Fruit fly (Drosophila melanogaster) whole organism, embryonic: Measurements from ENCODE around the gene bun.

Experiments used
- Bgb ChIP-seq: fragments of 200-800 bp; sonication (Bioruptor generic); IDR thresholded peaks from 2 replicates; pipeline ENCODE4 v1.3.6; 2022; ENCODE audit warnings: missing biosample characterization, missing genetic modification characterization; ENCODE audit not compliant: partially characterized antibody
- Blimp-1 ChIP-seq: fragments of 200-800 bp; sonication (Bioruptor generic); optimal IDR thresholded peaks from 3 replicates; lab custom pipeline; 2018; ENCODE audit warnings: missing biosample characterization, missing genetic modification characterization, mild to moderate bottlenecking, moderate library complexity, missing genetic modification reagents
- CG12155 ChIP-seq: fragments of 200-800 bp; sonication (Bioruptor generic); optimal IDR thresholded peaks from 3 replicates; lab custom pipeline; 2016; ENCODE audit warnings: missing biosample characterization, missing genetic modification characterization
- CG15011 ChIP-seq: fragments of 200-800 bp; sonication (Bioruptor generic); optimal IDR thresholded peaks from 3 replicates; lab custom pipeline; 2018; ENCODE audit warnings: missing biosample characterization, mild to moderate bottlenecking, missing genetic modification characterization
- CG1529 ChIP-seq: fragments of 200-800 bp; sonication (Bioruptor generic); optimal IDR thresholded peaks from 3 replicates; lab custom pipeline; 2018; ENCODE audit warnings: missing biosample characterization, missing genetic modification characterization
- CG15514 ChIP-seq: fragments of 200-800 bp; sonication (Bioruptor generic); optimal IDR thresholded peaks from 3 replicates; lab custom pipeline; 2017; ENCODE audit warnings: missing biosample characterization, missing genetic modification characterization, mild to moderate bottlenecking, moderate library complexity, missing genetic modification reagents
- CG1792 ChIP-seq: fragments of 200-800 bp; sonication (Bioruptor generic); optimal IDR thresholded peaks from 2 replicates; lab custom pipeline; 2016; ENCODE audit warnings: missing biosample characterization, missing genetic modification characterization
- CG2116 ChIP-seq: fragments of 200-800 bp; sonication (Bioruptor generic); optimal IDR thresholded peaks from 3 replicates; lab custom pipeline; 2018; ENCODE audit warnings: missing biosample characterization, mild to moderate bottlenecking, missing genetic modification characterization
- CG2875 ChIP-seq: fragments of 200-800 bp; sonication (Bioruptor generic); optimal IDR thresholded peaks from 2 replicates; lab custom pipeline; 2017; ENCODE audit warnings: missing biosample characterization, mild to moderate bottlenecking, missing genetic modification characterization, missing genetic modification reagents
- CG30020 ChIP-seq: fragments of 200-800 bp; optimal IDR thresholded peaks from 2 replicates; lab custom pipeline; 2019; ENCODE audit warnings: missing biosample characterization, mild to moderate bottlenecking, missing genetic modification characterization, moderate library complexity
- CG32532 ChIP-seq: fragments of 200-800 bp; sonication (Bioruptor generic); IDR thresholded peaks from 2 replicates; pipeline ENCODE4 v1.3.6; 2022; ENCODE audit warnings: missing biosample characterization, missing genetic modification characterization
- CG32767 ChIP-seq: fragments of 200-800 bp; sonication (Bioruptor generic); IDR thresholded peaks from 2 replicates; pipeline ENCODE4 v1.3.6; 2022; ENCODE audit warnings: missing biosample characterization, missing genetic modification characterization
- CG4282 ChIP-seq: fragments of 200-800 bp; sonication (Bioruptor generic); optimal IDR thresholded peaks from 2 replicates; lab custom pipeline; 2016; ENCODE audit warnings: missing biosample characterization, missing genetic modification characterization
- CG4854 ChIP-seq: fragments of 200-800 bp; sonication (Bioruptor generic); optimal IDR thresholded peaks from 2 replicates; lab custom pipeline; 2016; ENCODE audit warnings: missing biosample characterization, missing genetic modification characterization, inconsistent platforms
- CG8388 ChIP-seq: fragments of 200-800 bp; sonication (Bioruptor generic); optimal IDR thresholded peaks from 2 replicates; lab custom pipeline; 2019; ENCODE audit warnings: missing biosample characterization, mild to moderate bottlenecking, missing genetic modification characterization, moderate library complexity
- CG8478 ChIP-seq: fragments of >200 bp; optimal IDR thresholded peaks from 2 replicates; lab custom pipeline; 2018
- Chrac-16 ChIP-seq: fragments of 200-800 bp; sonication (Bioruptor generic); optimal IDR thresholded peaks from 3 replicates; lab custom pipeline; 2016; ENCODE audit warnings: missing biosample characterization, missing genetic modification characterization
- CoRest ChIP-seq: fragments of 200-800 bp; sonication (Bioruptor generic); optimal IDR thresholded peaks from 3 replicates; lab custom pipeline; 2018; ENCODE audit warnings: missing biosample characterization, mild to moderate bottlenecking, missing genetic modification characterization, moderate library complexity
- Dip2 ChIP-seq: fragments of 200-800 bp; sonication (Bioruptor generic); IDR thresholded peaks from 2 replicates; pipeline ENCODE4 v1.3.6; 2022; ENCODE audit warnings: missing biosample characterization, missing genetic modification characterization
- Dip3 ChIP-seq: fragments of 200-800 bp; sonication (Bioruptor generic); optimal IDR thresholded peaks from 3 replicates; lab custom pipeline; 2016; ENCODE audit warnings: missing biosample characterization, missing genetic modification characterization
- Dll ChIP-seq: fragments of 200-800 bp; sonication (Bioruptor generic); IDR thresholded peaks from 4 replicates; pipeline ENCODE4 v1.3.6; 2022; ENCODE audit warnings: missing biosample characterization, missing genetic modification characterization; ENCODE audit not compliant: partially characterized antibody
- Dp ChIP-seq: fragments of 200-800 bp; sonication (Bioruptor generic); optimal IDR thresholded peaks from 2 replicates; lab custom pipeline; 2018; ENCODE audit warnings: missing biosample characterization, mild to moderate bottlenecking, missing genetic modification characterization, moderate library complexity
- HmgD ChIP-seq: fragments of 200-800 bp; sonication (Bioruptor generic); optimal IDR thresholded peaks from 3 replicates; lab custom pipeline; 2016; ENCODE audit warnings: missing biosample characterization, missing genetic modification characterization
- Lpt ChIP-seq: fragments of >200 bp; optimal IDR thresholded peaks from 2 replicates; lab custom pipeline; 2018; ENCODE audit warnings: missing biosample characterization, missing genetic modification characterization
- NC2β ChIP-seq: fragments of 200-800 bp; sonication (Bioruptor generic); optimal IDR thresholded peaks from 2 replicates; lab custom pipeline; 2016; ENCODE audit warnings: missing biosample characterization, missing genetic modification characterization
- Nf-YA ChIP-seq: fragments of 200-800 bp; sonication (Bioruptor generic); IDR thresholded peaks from 2 replicates; pipeline ENCODE4 v1.3.6; 2022; ENCODE audit warnings: missing biosample characterization, missing genetic modification characterization
- Scr ChIP-seq: fragments of 200-800 bp; sonication (Bioruptor generic); IDR thresholded peaks from 2 replicates; pipeline ENCODE4 v1.3.6; 2022; ENCODE audit warnings: missing biosample characterization, missing genetic modification characterization; ENCODE audit not compliant: partially characterized antibody
- Sry-β ChIP-seq: fragments of 200-800 bp; sonication (Bioruptor generic); optimal IDR thresholded peaks from 2 replicates; lab custom pipeline; 2018; ENCODE audit warnings: missing biosample characterization, mild to moderate bottlenecking, missing genetic modification characterization, moderate library complexity
- Tbp ChIP-seq: fragments of >200 bp; optimal IDR thresholded peaks from 2 replicates; lab custom pipeline; 2018; ENCODE audit warnings: missing biosample characterization, missing genetic modification characterization
- ash1 ChIP-seq: fragments of 200-800 bp; sonication (Bioruptor generic); optimal IDR thresholded peaks from 2 replicates; lab custom pipeline; 2018; ENCODE audit warnings: missing biosample characterization, mild to moderate bottlenecking, missing genetic modification characterization
- dpn ChIP-seq, 2 experiments: fragments of 200-800 bp; sonication (Bioruptor generic); optimal IDR thresholded peaks; 3 replicates each; lab custom pipeline; 2016; ENCODE audit warnings: missing biosample characterization in 2 of 2, missing genetic modification characterization in 2 of 2
- fd64A ChIP-seq: fragments of 200-800 bp; sonication (Bioruptor generic); optimal IDR thresholded peaks from 3 replicates; lab custom pipeline; 2018; ENCODE audit warnings: missing biosample characterization, mild to moderate bottlenecking, missing genetic modification characterization
- hth ChIP-seq: fragments of >200 bp; optimal IDR thresholded peaks from 2 replicates; lab custom pipeline; 2017; ENCODE audit warnings: inconsistent platforms
- jigr1 ChIP-seq: fragments of 200-800 bp; sonication (Bioruptor generic); IDR thresholded peaks from 3 replicates; pipeline ENCODE4 v1.3.6; 2022; ENCODE audit warnings: missing biosample characterization, missing genetic modification characterization
- jumu ChIP-seq: fragments of 200-800 bp; sonication (Bioruptor generic); optimal IDR thresholded peaks from 3 replicates; lab custom pipeline; 2016; ENCODE audit warnings: missing biosample characterization, missing genetic modification characterization
- lbe ChIP-seq: fragments of 200-800 bp; sonication (Bioruptor generic); optimal IDR thresholded peaks from 2 replicates; lab custom pipeline; 2016; ENCODE audit warnings: missing biosample characterization, mild to moderate bottlenecking, missing genetic modification characterization
- lov ChIP-seq, 2 experiments: fragments of 200-800 bp in 1 of 2; fragments of >200 bp in 1 of 2; sonication (Bioruptor generic) in 1 of 2; IDR thresholded peaks in 1 of 2; optimal IDR thresholded peaks in 1 of 2; 2 replicates in 1 of 2; 3 replicates in 1 of 2; pipeline versions ENCODE4 v1.3.6 to Lab custom; 2017 to 2022; ENCODE audit warnings: missing biosample characterization in 1 of 2, missing genetic modification characterization in 1 of 2
- luna ChIP-seq: fragments of 200-800 bp; sonication (Bioruptor generic); optimal IDR thresholded peaks from 2 replicates; lab custom pipeline; 2016; ENCODE audit warnings: missing biosample characterization, missing genetic modification characterization
- mam ChIP-seq: fragments of 200-800 bp; sonication (Bioruptor generic); optimal IDR thresholded peaks from 3 replicates; lab custom pipeline; 2016; ENCODE audit warnings: missing biosample characterization, missing genetic modification characterization
- row ChIP-seq: fragments of 200-800 bp; sonication (Bioruptor generic); IDR thresholded peaks from 3 replicates; pipeline ENCODE4 v1.3.6; 2022; ENCODE audit warnings: missing biosample characterization, missing genetic modification characterization
- schlank ChIP-seq: fragments of 200-800 bp; sonication (Bioruptor generic); optimal IDR thresholded peaks from 2 replicates; lab custom pipeline; 2018; ENCODE audit warnings: missing biosample characterization, mild to moderate bottlenecking, missing genetic modification characterization
- seq ChIP-seq: fragments of 200-800 bp; sonication (Bioruptor generic); IDR thresholded peaks from 2 replicates; pipeline ENCODE4 v1.3.6; 2022; ENCODE audit warnings: missing biosample characterization, missing genetic modification characterization
- sisA ChIP-seq: fragments of 200-800 bp; sonication (Bioruptor generic); IDR thresholded peaks from 2 replicates; pipeline ENCODE4 v1.3.6; 2022; ENCODE audit warnings: missing biosample characterization, missing genetic modification characterization
- sqz ChIP-seq: fragments of 200-800 bp; sonication (Bioruptor generic); optimal IDR thresholded peaks from 3 replicates; lab custom pipeline; 2018; ENCODE audit warnings: missing biosample characterization, mild to moderate bottlenecking, missing genetic modification characterization
- stc ChIP-seq: fragments of 200-800 bp; sonication (Bioruptor generic); IDR thresholded peaks from 2 replicates; pipeline ENCODE4 v1.3.6; 2022; ENCODE audit warnings: missing biosample characterization, missing genetic modification characterization
- tgo ChIP-seq: fragments of 200-800 bp; sonication (Bioruptor generic); IDR thresholded peaks from 3 replicates; pipeline ENCODE4 v1.3.6; 2022; ENCODE audit warnings: missing biosample characterization, missing genetic modification characterization
- tll ChIP-seq, 2 experiments: fragments of 200-800 bp in 1 of 2; fragments of >200 bp in 1 of 2; sonication (Bioruptor generic) in 1 of 2; optimal IDR thresholded peaks; 2 replicates each; lab custom pipeline; 2017 to 2019; ENCODE audit warnings: missing biosample characterization in 2 of 2, missing genetic modification characterization in 2 of 2, mild to moderate bottlenecking in 1 of 2, moderate library complexity in 1 of 2
- tup ChIP-seq: fragments of 200-800 bp; sonication (Bioruptor generic); optimal IDR thresholded peaks from 2 replicates; lab custom pipeline; 2016; ENCODE audit warnings: missing biosample characterization, mild to moderate bottlenecking, missing genetic modification characterization, moderate library complexity
- tx ChIP-seq: fragments of 200-800 bp; sonication (Bioruptor generic); optimal IDR thresholded peaks from 2 replicates; lab custom pipeline; 2016; ENCODE audit warnings: missing biosample characterization, missing genetic modification characterization
- wek ChIP-seq: fragments of 200-800 bp; sonication (Bioruptor generic); optimal IDR thresholded peaks from 3 replicates; lab custom pipeline; 2018; ENCODE audit warnings: missing biosample characterization, mild to moderate bottlenecking, missing genetic modification characterization, moderate library complexity
- zfh2 ChIP-seq: fragments of 200-800 bp; sonication (Bioruptor generic); optimal IDR thresholded peaks from 2 replicates; lab custom pipeline; 2016; ENCODE audit warnings: missing biosample characterization, missing genetic modification characterization

The bun gene

dm6 chr2L:12424555-12424954 lies 121.9 kb downstream of the bun start, which contains the start of gene Fam92 (continued):
- TF ChIP-seq tup (no peak), Nf-YA (GFP tag; lab: Robert Waterston, UW) (no peak), CG2875 (GFP tag; lab: Kevin White, UChicago) (peak; percentile 31), lov (optimal IDR thresholded peaks at IDR 0.05; lab: Kevin White, UChicago) (no peak), lov (GFP tag; IDR thresholded peaks at IDR 0.05; lab: Robert Waterston, UW) (no peak), Lpt (GFP tag; lab: Kevin White, UChicago) (no peak), Tbp (GFP tag; lab: Kevin White, UChicago) (no peak), Dip3 (GFP tag; lab: Kevin White, UChicago) (peak; percentile 30), ash1 (GFP tag; lab: Kevin White, UChicago) (no peak), schlank (no peak), Dll (GFP tag; lab: Robert Waterston, UW) (no peak), CG12155 (GFP tag; lab: Kevin White, UChicago) (no peak), CG8388 (GFP tag; lab: Kevin White, UChicago) (no peak), CG15011 (no peak), row (no peak; the same call in 2 of the 3 replicates), Sry-β (GFP tag; lab: Kevin White, UChicago) (no peak), CoRest (tag; lab: Kevin White, UChicago) (peak; percentile 70), sqz (GFP tag; lab: Kevin White, UChicago) (no peak), fd64A (GFP tag; lab: Kevin White, UChicago) (no peak), sisA (peak; percentile 45; the same call in 1 of the 2 replicates), mam (peak; percentile 46), dpn (GFP tag; optimal IDR thresholded peaks at IDR 0.05; lab: Kevin White, UChicago) (peak; percentile 56 to 59), Blimp-1 (GFP tag; lab: Kevin White, UChicago) (peak; percentile 39), tgo (peak; percentile 39; the same call in 2 of the 3 replicates), tx (no peak), tll (GFP tag; optimal IDR thresholded peaks at IDR 0.05; lab: Kevin White, UChicago) (no peak), CG2116 (peak; percentile 30), Dip2 (no peak), Bgb (GFP tag; lab: Robert Waterston, UW) (peak; percentile 42; the same call in 1 of the 2 replicates), NC2β (GFP tag; lab: Kevin White, UChicago) (peak; percentile 61), CG15514 (peak; percentile 35), hth (no peak), CG30020 (tag; lab: Kevin White, UChicago) (no peak), seq (GFP tag; lab: Robert Waterston, UW) (no peak), jigr1 (GFP tag; lab: Robert Waterston, UW) (no peak), CG32767 (no peak), CG4854 (peak; percentile 31), CG32532 (GFP tag; lab: Robert Waterston, UW) (peak; percentile 73; the same call in 1 of the 2 replicates), lbe (GFP tag; lab: Kevin White, UChicago) (peak; percentile 51), CG1792 (no peak), luna (GFP tag; lab: Kevin White, UChicago) (no peak), stc (no peak), CG1529 (GFP tag; lab: Kevin White, UChicago) (no peak), Chrac-16 (GFP tag; lab: Kevin White, UChicago) (peak; percentile 57), wek (GFP tag; lab: Kevin White, UChicago) (no peak), CG4282 (GFP tag; lab: Kevin White, UChicago) (no peak), CG8478 (lab: Kevin White, UChicago) (no peak), Dp (GFP tag; lab: Kevin White, UChicago) (peak; percentile 37), jumu (GFP tag; lab: Kevin White, UChicago) (peak; percentile 26), HmgD (GFP tag; lab: Kevin White, UChicago) (peak; percentile 0), zfh2 (GFP tag; lab: Kevin White, UChicago) (peak; percentile 11), Scr (GFP tag; lab: Robert Waterston, UW) (no peak)
